Fruit fly (Drosophila melanogaster) Kc167 (cell line): ENCODE data around the gene CG2533.

Experiments used
- Myc ChIP-seq: fragments of >200 bp; optimal IDR thresholded peaks from 2 replicates; lab custom pipeline; 2017; ENCODE audit warnings: missing external identifiers
- Sin3A ChIP-seq: fragments of >200 bp; optimal IDR thresholded peaks from 2 replicates; lab custom pipeline; 2018; ENCODE audit warnings: missing external identifiers
- h ChIP-seq: fragments of >200 bp; optimal IDR thresholded peaks from 3 replicates; lab custom pipeline; 2018; ENCODE audit warnings: missing external identifiers
- insv ChIP-seq: fragments of >200 bp; optimal IDR thresholded peaks from 3 replicates; lab custom pipeline; 2018; ENCODE audit warnings: missing external identifiers
- psq ChIP-seq: fragments of >200 bp; optimal IDR thresholded peaks from 2 replicates; lab custom pipeline; 2017; ENCODE audit warnings: missing external identifiers
- ttk ChIP-seq: sonication (Bioruptor generic); optimal IDR thresholded peaks from 2 replicates; lab custom pipeline; 2017; ENCODE audit warnings: missing external identifiers

Gene CG2533

DNA sequence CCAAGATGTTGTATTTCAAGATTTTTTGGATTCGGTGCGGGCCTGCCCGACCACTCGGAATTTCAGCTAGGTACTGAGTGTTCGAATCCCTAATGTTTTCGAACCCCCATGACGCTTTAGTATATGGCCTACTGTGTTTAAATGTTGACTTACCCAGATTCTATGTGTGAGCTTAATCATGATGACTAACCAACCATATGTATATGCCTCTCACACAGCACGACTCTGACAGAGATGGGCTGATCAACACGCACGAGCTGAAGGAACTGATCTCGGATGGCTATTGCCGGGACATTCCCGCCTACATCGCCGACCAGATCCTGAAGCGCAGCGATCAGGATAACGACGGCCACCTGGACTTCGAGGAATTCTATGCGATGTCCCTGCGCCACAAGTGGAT is at the start of gene CG2533:
TSS of gene CG2533 (minus strand) at position 101 of the 400 bp plus-strand sequence.
- no peak for TF ChIP-seq ttk (lab: Kevin White, UChicago)
- TF ChIP-seq h: no peak
- TF ChIP-seq psq (lab: Kevin White, UChicago): no peak
- no peak for TF ChIP-seq insv (lab: Kevin White, UChicago)
- no peak for TF ChIP-seq Sin3A (lab: Kevin White, UChicago)
- TF ChIP-seq Myc (lab: Kevin White, UChicago): no peak

DNA sequence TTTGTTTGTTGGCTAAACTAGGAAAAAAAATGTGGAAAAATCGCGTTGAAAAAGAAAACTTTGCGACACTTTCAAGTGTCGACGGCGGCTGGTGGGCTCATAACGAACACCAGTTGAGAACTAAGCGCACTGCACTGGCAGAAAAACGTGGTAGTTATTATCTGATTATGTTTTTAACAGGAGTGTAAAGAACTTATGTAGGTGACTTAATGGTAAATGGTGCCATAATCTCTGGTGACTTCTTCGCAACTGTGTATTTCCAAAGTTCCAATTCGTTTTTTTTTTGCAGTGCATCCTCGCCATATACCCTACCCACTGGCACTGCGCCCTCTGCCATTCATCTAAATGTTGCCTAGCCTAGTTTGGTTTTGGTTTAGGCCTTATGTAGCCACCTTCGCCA is 49.0 kb upstream of the CG2533 start:
- TF ChIP-seq psq (lab: Kevin White, UChicago): no peak
- TF ChIP-seq Sin3A (lab: Kevin White, UChicago): no peak
- no peak for TF ChIP-seq h
- TF ChIP-seq Myc (lab: Kevin White, UChicago): no peak
- TF ChIP-seq ttk (lab: Kevin White, UChicago): no peak

DNA sequence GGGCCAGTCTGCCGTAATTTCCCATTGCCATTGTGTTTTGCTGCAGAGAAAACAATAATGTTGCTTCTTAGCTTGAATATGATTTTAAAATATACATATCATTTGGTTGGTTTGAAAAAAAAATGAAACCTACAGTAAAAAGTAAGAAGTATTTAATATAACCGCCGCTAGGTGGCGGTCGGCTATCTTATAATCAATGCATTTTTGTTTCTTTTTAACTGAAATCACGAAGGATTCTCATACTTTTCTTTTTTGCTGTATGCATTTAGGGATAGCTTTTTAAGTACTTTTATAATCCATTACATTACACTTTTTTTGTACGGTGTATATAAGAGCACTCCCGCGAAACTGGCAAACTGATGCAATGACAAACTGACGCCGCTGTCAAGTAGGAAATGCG is 47.4 kb upstream of the CG2533 start:
- TF ChIP-seq psq (lab: Kevin White, UChicago) (no peak), ttk (lab: Kevin White, UChicago) (no peak), Myc (lab: Kevin White, UChicago) (no peak), Sin3A (lab: Kevin White, UChicago) (no peak), insv (lab: Kevin White, UChicago) (no peak), h (no peak)

DNA sequence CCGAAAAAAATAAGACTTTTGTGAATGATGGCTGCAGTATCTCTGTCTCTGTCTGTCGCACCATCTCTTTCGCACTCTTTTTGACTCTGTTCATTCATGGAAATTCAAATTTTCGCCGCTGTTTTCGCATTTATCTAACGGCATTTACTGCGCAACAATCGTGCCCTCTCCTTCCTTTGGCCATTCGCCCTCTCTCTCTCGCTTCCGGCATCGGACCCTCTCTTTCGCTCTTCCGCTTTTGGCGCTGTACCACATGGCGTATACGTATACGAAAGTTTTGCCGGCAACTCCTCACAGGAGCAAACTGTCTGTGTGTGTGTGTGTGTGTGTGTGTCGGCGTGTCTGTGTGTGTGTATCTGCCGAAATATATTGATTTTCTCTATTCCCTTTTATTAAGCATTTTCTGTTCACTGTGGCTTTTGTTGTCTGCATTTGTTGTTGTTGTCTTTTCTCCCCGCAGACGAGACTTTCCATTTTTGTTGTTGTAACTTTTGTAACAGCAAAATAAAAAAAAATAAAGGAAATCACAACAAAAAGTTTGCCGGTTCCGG is 40.6 kb upstream of the CG2533 start:
- TF ChIP-seq psq (lab: Kevin White, UChicago) (no peak), ttk (lab: Kevin White, UChicago) (no peak), Sin3A (lab: Kevin White, UChicago) (no peak), Myc (lab: Kevin White, UChicago) (no peak), insv (lab: Kevin White, UChicago) (no peak), h (no peak)

DNA sequence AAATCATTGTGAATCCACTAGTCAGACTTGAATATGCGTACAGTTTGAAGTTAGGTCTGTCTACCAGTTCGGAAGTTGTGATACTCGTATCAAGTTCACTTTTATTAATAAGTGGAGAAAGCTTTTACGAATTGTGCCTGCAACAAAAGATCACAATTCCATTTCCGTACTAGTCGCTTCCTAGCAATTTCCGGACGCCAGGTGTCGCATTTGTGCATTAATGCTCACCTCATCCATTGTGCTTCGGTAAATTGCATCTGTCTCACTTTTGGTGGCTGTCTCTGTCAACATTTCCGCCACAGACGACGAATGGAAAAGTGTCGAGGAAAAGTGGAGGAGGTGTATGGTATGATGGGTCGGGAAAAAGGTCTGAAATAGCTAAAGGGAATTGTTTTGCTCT is 39.2 kb upstream of the CG2533 start:
- no peak for TF ChIP-seq ttk (lab: Kevin White, UChicago)
- TF ChIP-seq h: no peak
- TF ChIP-seq Myc (lab: Kevin White, UChicago): no peak
- no peak for TF ChIP-seq insv (lab: Kevin White, UChicago)
- no peak for TF ChIP-seq psq (lab: Kevin White, UChicago)
- TF ChIP-seq Sin3A (lab: Kevin White, UChicago): no peak

DNA sequence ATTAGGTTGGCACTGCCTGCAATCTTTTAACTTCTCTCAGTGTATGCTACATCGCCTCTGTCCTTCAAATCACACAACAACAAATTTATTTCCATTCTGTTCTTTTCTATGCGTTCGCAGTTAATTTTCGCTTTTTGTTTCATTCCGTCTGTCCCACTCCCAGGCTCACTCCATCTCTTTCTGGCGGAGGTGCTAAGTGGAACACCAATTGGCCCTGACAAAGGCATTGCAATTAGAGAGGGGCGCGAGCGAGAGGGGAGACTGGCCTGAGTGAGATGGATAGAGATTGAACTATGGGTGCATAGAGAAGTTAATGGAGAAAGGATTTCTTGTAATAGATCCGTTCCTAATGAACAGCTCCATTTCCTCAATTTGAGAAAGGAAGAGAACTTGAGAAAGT is 36.5 kb upstream of the CG2533 start:
- TF ChIP-seq Sin3A (lab: Kevin White, UChicago): no peak
- no peak for TF ChIP-seq Myc (lab: Kevin White, UChicago)
- TF ChIP-seq ttk (lab: Kevin White, UChicago): no peak
- no peak for TF ChIP-seq h
- no peak for TF ChIP-seq psq (lab: Kevin White, UChicago)
- TF ChIP-seq insv (lab: Kevin White, UChicago): no peak

DNA sequence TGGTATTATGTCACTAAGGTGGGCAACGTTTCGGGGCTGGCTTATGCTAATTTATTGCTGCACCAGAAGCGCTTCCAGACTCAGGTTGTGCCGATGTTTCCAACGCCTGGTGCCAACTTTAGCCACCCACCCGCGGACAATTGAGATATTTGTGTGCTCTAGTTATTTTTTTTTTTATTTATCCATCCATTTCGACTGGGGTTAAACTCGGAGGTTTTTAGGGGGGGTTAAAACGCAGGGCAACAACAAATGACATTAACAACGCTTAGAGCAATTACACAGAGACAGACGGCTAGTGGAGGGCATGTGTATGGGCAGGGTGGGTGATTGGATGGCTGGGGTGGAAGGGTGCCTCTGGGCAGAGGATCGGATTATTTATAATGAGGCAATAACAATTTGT is 27.7 kb upstream of the CG2533 start:
- TF ChIP-seq Myc (lab: Kevin White, UChicago) (no peak), psq (lab: Kevin White, UChicago) (no peak), Sin3A (lab: Kevin White, UChicago) (no peak), h (no peak), insv (lab: Kevin White, UChicago) (no peak)

DNA sequence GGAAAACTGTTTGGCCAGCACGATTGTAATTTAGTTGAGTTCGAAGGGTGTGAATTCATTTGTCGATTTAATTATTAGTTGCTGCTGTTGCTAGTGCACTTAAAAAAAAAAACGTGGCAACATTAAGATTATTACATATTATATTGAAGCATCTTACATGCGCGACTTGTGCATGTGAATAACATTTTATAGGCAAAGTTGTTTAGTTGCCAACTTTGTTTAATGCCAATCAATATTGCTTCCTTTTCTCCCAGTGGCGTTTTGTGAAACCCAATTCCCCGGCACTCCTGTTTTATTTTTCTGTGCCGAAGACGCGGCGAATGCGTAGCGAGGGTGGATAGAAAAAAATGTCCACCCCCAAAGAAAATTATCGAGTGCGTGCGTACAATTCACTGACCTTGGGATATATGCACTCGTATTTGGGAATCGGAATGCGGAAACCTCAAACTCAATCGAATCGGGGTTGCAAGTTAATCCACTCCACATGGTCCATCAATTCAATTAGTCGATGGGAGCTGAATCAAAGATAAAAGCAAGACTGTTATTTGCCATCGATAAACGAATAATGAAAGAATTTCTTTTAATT is 25.1 kb upstream of the CG2533 start:
- TF ChIP-seq insv (lab: Kevin White, UChicago) (no peak), h (no peak), Sin3A (lab: Kevin White, UChicago) (no peak), psq (lab: Kevin White, UChicago) (no peak), Myc (lab: Kevin White, UChicago) (no peak), ttk (lab: Kevin White, UChicago) (no peak)

DNA sequence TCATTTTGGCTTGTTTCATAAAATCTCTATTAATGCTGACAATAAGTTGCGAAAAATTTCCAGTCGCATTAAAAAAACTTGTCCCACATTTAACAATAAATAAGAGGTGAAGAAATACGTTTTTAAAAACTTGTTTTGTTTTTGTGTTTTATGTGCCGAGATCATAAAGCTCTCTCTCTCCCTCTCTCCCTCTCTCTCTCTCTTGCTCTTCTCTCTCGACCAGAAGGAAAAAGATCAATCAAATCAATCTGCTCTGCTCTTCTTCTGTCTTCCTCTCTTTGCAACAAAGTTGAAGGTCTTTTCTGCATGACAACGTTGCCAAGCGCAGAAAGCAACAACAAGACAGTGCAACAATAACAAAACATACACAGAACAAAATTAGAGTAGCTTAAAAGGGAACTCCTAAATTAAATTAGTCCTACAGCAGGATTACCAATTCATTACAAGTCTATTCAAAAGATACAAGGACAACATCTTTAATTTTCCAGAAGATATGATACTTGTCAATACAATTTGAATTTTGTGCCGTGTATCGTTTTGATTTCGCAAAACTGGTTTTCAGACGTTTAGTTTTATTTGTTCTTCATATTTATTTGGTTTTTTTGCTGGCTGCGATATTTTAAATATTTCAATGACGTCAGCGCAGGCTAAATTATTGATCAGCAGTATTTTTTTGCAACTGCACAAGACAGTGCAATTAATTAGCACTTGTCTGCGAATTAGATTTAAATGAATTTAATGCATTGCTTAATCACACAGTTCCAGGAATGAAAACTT is 18.8 kb upstream of the CG2533 start:
- TF ChIP-seq h (no peak), insv (lab: Kevin White, UChicago) (no peak), Myc (lab: Kevin White, UChicago) (no peak), ttk (lab: Kevin White, UChicago) (no peak), psq (lab: Kevin White, UChicago) (no peak)

DNA sequence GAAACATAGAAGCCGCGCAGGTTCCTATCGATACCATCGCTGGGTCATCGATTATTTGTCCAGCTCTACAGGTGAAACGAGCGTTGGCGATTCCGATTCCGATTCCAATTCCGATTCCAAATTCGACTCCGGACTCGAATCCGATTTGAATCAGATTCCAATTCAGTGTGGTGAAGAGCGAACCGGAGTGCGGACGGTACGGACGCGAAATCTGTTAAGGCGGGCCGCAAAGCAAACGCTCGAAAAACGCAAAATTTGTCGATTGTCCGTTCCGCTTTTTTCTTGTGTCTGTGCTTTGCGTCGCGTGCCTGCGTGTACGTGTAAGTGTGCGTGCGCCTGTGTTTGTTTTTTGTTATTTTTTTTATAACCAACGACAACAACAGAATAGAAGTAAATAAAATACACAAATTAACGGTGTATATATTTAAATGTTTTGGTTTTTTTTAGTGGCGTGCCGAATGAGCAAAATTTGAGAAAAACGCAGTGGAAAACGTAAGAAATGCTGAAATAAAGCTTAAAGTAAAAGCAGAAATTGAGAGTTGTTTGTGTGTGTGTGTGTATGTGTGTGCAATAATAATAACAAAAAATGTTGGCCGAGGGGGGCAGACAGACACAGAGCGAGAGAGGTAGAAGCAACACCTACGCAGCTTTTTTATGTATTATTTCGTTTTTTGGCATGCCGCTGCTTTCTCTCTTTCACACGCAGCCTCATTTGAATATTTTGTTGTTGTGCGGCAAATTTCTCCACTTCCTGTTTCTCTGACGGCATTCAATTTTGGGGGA is 18.1 kb upstream of the CG2533 start, which contains the start of gene Ptp10D:
TSS of gene Ptp10D (plus strand) at position 150 of the 783 bp plus-strand sequence.
- TF ChIP-seq insv (lab: Kevin White, UChicago) (no peak), Sin3A (lab: Kevin White, UChicago) (no peak), ttk (lab: Kevin White, UChicago) (no peak), psq (lab: Kevin White, UChicago) (no peak), h (no peak), Myc (lab: Kevin White, UChicago) (no peak)

DNA sequence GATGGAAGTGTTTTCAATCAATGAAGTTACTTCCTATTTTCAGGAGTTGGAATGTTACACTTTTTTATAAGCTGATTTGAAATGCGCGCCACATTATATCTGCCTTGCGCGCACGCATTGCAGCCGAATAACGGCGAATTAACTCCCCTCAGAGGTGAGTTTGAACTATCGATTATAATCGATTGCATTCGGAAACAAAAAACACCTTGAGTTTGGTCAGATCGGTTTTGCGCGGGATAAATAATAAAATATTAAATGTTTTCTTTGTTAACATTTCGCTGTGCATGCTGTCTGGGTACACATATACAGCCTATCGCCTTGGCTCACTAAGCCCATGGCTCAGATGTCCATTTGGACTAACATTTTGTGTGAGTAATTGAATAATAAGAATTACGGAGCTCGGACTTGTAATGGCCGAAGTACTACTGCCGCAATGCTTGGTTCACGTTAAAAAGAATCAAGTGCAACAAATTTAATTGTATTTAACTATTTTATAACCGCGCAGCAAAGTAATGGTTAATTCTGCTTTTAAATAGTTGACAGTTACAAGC is 17.4 kb upstream of the CG2533 start:
- TF ChIP-seq h: no peak
- no peak for TF ChIP-seq insv (lab: Kevin White, UChicago)
- TF ChIP-seq psq (lab: Kevin White, UChicago): no peak
- TF ChIP-seq Myc (lab: Kevin White, UChicago): no peak
- no peak for TF ChIP-seq Sin3A (lab: Kevin White, UChicago)
- TF ChIP-seq ttk (lab: Kevin White, UChicago): no peak
